Worm (Caenorhabditis elegans) whole organism, L3 larva: ENCODE measurements around the gene rpl-5.
A peak's percentile ranks its signal among the peaks of the same experiment; 100 is the strongest.

Experiments used
- aly-2 ChIP-seq: fragments of 150-350 bp; optimal IDR thresholded peaks from 2 replicates; lab custom pipeline; 2014; ENCODE audit warnings: missing biosample characterization, missing genetic modification characterization
- ceh-16 ChIP-seq: sonication (generic microtip); optimal IDR thresholded peaks from 2 replicates; lab custom pipeline; 2017; ENCODE audit warnings: missing biosample characterization, missing genetic modification characterization
- ceh-28 ChIP-seq: fragments of 150-350 bp; optimal IDR thresholded peaks from 2 replicates; lab custom pipeline; 2014; ENCODE audit warnings: missing biosample characterization, missing genetic modification reagents, missing genetic modification characterization
- ceh-82 ChIP-seq: fragments of 150-350 bp; optimal IDR thresholded peaks from 2 replicates; lab custom pipeline; 2014; ENCODE audit warnings: missing biosample characterization, missing genetic modification characterization
- ceh-9 ChIP-seq: sonication (generic microtip); optimal IDR thresholded peaks from 2 replicates; lab custom pipeline; 2018; ENCODE audit warnings: missing biosample characterization, missing genetic modification characterization
- egl-27 ChIP-seq: sonication (generic microtip); optimal IDR thresholded peaks from 4 replicates; lab custom pipeline; 2017; ENCODE audit warnings: missing biosample characterization, missing genetic modification reagents, missing genetic modification characterization
- elt-1 ChIP-seq: fragments of 150-350 bp; optimal IDR thresholded peaks from 2 replicates; lab custom pipeline; 2014; ENCODE audit warnings: missing biosample characterization, missing genetic modification characterization
- elt-2 ChIP-seq: sonication (generic microtip); optimal IDR thresholded peaks from 2 replicates; lab custom pipeline; 2016; ENCODE audit warnings: missing genetic modification reagents, mild to moderate bottlenecking, missing genetic modification characterization, missing compliant biosample characterization
- eor-1 ChIP-seq, 2 experiments: fragments of 150-350 bp; optimal IDR thresholded peaks; 2 replicates each; lab custom pipeline; 2014 to 2018; ENCODE audit warnings: missing biosample characterization in 2 of 2, missing genetic modification characterization in 2 of 2
- fkh-10 ChIP-seq: sonication (generic microtip); optimal IDR thresholded peaks from 2 replicates; lab custom pipeline; 2017; ENCODE audit warnings: missing biosample characterization, missing genetic modification reagents, missing genetic modification characterization
- fkh-2 ChIP-seq: fragments of 150-350 bp; optimal IDR thresholded peaks from 2 replicates; lab custom pipeline; 2014; ENCODE audit warnings: missing biosample characterization, missing genetic modification reagents, missing genetic modification characterization
- fos-1 ChIP-seq: fragments of 150-350 bp; optimal IDR thresholded peaks from 2 replicates; lab custom pipeline; 2014; ENCODE audit warnings: missing biosample characterization, missing genetic modification characterization
- hmg-11 ChIP-seq: sonication (generic microtip); optimal IDR thresholded peaks from 2 replicates; lab custom pipeline; 2016; ENCODE audit warnings: missing genetic modification characterization, missing compliant biosample characterization
- jun-1 ChIP-seq: fragments of 150-350 bp; optimal IDR thresholded peaks from 2 replicates; lab custom pipeline; 2014; ENCODE audit warnings: missing biosample characterization, missing genetic modification reagents, missing genetic modification characterization
- lin-39 ChIP-seq: fragments of 150-350 bp; optimal IDR thresholded peaks from 2 replicates; lab custom pipeline; 2018; ENCODE audit warnings: missing biosample characterization, missing genetic modification reagents, missing genetic modification characterization
- mdl-1 ChIP-seq: fragments of 150-350 bp; optimal IDR thresholded peaks from 2 replicates; lab custom pipeline; 2014; ENCODE audit warnings: missing biosample characterization, missing genetic modification characterization
- nfya-1 ChIP-seq: sonication (generic microtip); optimal IDR thresholded peaks from 2 replicates; lab custom pipeline; 2017; ENCODE audit warnings: missing genetic modification characterization, mild to moderate bottlenecking, missing compliant biosample characterization, antibody characterized with exemption, moderate library complexity; ENCODE audit not compliant: insufficient read depth
- nhr-237 ChIP-seq: fragments of 150-350 bp; optimal IDR thresholded peaks from 2 replicates; lab custom pipeline; 2014; ENCODE audit warnings: missing biosample characterization, missing genetic modification characterization
- nhr-25 ChIP-seq: sonication (generic microtip); optimal IDR thresholded peaks from 2 replicates; lab custom pipeline; 2017; ENCODE audit warnings: missing biosample characterization, missing genetic modification characterization
- nhr-67 ChIP-seq: fragments of 150-350 bp; optimal IDR thresholded peaks from 2 replicates; lab custom pipeline; 2014; ENCODE audit warnings: missing biosample characterization, missing genetic modification characterization
- nhr-76 ChIP-seq: fragments of 150-350 bp; sonication (generic microtip); optimal IDR thresholded peaks from 5 replicates; lab custom pipeline; 2014; ENCODE audit warnings: missing biosample characterization, missing genetic modification characterization
- pha-4 ChIP-seq: fragments of 150-350 bp; optimal IDR thresholded peaks from 2 replicates; lab custom pipeline; 2014; ENCODE audit warnings: missing biosample characterization, missing genetic modification reagents, missing genetic modification characterization
- pqm-1 ChIP-seq: fragments of 150-350 bp; optimal IDR thresholded peaks from 2 replicates; lab custom pipeline; 2017; ENCODE audit warnings: missing biosample characterization, missing genetic modification characterization, inconsistent platforms
- sea-2 ChIP-seq: fragments of 150-350 bp; sonication (generic microtip); optimal IDR thresholded peaks from 4 replicates; lab custom pipeline; 2014; ENCODE audit warnings: missing biosample characterization, missing genetic modification reagents, missing genetic modification characterization
- skn-1 ChIP-seq: fragments of 150-350 bp; optimal IDR thresholded peaks from 2 replicates; lab custom pipeline; 2014; ENCODE audit warnings: missing biosample characterization, missing genetic modification characterization
- tbx-2 ChIP-seq: sonication (generic microtip); optimal IDR thresholded peaks from 2 replicates; lab custom pipeline; 2016; ENCODE audit warnings: mild to moderate bottlenecking, missing genetic modification characterization, missing compliant biosample characterization
- unc-39 ChIP-seq: sonication (generic microtip); optimal IDR thresholded peaks from 4 replicates; lab custom pipeline; 2017; ENCODE audit warnings: missing biosample characterization, missing genetic modification characterization
- unc-62 ChIP-seq: fragments of 150-350 bp; sonication (generic microtip); optimal IDR thresholded peaks from 4 replicates; lab custom pipeline; 2014; ENCODE audit warnings: missing biosample characterization, missing genetic modification reagents, missing genetic modification characterization
- ztf-11 ChIP-seq: fragments of 150-350 bp; optimal IDR thresholded peaks from 2 replicates; lab custom pipeline; 2014; ENCODE audit warnings: missing biosample characterization, missing genetic modification characterization
- ztf-4 ChIP-seq: fragments of 150-350 bp; optimal IDR thresholded peaks from 2 replicates; lab custom pipeline; 2014; ENCODE audit warnings: missing biosample characterization, missing genetic modification characterization

rpl-5 gene

DNA sequence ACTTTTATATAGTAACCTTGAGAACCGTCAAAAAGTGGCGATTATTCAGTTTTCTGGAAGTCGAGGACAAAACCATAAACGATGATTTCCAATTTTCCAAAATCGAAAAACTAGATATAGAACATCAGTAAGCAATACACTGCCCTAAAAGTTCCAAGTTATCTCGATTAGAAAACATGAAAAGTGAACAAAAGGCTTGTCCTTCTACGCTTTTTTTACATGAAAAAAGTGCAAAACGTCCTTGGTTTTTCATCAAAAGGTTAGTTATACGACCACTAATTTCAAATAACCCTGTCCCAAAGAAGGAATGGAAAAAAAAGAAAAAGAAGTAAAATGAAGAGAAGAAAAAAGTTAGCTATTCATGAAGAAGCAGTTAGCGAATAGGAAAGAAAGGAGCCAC, 16.2 kb downstream of the rpl-5 start:
- no peak for TF ChIP-seq mdl-1
- no peak for TF ChIP-seq sea-2 (GFP tag; lab: Kevin White, UChicago)
- TF ChIP-seq ztf-11 (tag; lab: Kevin White, UChicago) = no peak
- no peak for TF ChIP-seq skn-1 (tag; lab: Kevin White, UChicago)
- TF ChIP-seq nhr-25 = peak; percentile 56

DNA sequence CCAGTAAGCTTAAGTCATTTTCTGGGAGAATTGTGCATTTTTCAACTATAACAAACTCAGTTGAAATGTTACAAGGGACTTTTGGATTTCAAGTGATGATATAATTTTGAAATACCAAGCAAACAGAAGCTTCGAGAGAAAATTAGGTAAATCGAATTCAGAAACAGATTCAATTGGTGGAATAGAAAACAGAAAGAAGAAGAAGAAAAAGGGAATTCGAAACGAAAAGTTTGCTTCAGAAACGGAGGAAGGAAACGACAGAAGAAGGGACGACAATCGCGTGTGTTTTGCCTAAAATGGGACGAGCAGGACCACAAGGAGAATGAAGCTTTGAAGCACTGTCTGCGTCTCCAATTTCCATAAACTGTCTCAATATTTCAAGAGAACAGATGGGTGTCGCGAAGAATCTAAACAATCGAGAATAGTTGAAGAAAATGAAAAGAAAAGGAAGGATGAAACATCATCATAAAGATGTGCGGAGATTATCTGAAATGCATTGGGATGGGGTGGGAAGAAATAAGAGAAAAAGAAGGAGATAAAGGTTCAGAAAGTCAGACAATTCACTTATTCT, 18.0 kb downstream of the rpl-5 start:
- TF ChIP-seq unc-39 (tag; lab: Kevin White, UChicago) (no peak), nfya-1 (peak; percentile 14), lin-39 (tag; lab: Kevin White, UChicago) (peak; percentile 18), ztf-4 (tag; lab: Kevin White, UChicago) (no peak), skn-1 (tag; lab: Kevin White, UChicago) (no peak), nhr-237 (tag; lab: Kevin White, UChicago) (no peak), ceh-16 (tag; lab: Kevin White, UChicago) (no peak), unc-62 (no peak), ztf-11 (tag; lab: Kevin White, UChicago) (no peak), aly-2 (tag; lab: Kevin White, UChicago) (no peak), elt-1 (tag; lab: Kevin White, UChicago) (peak; percentile 64), pqm-1 (tag; lab: Kevin White, UChicago) (no peak), nhr-67 (tag; lab: Kevin White, UChicago) (no peak), pha-4 (tag; lab: Kevin White, UChicago) (no peak), jun-1 (no peak), hmg-11 (tag; lab: Kevin White, UChicago) (no peak), ceh-9 (tag; lab: Kevin White, UChicago) (no peak)

DNA sequence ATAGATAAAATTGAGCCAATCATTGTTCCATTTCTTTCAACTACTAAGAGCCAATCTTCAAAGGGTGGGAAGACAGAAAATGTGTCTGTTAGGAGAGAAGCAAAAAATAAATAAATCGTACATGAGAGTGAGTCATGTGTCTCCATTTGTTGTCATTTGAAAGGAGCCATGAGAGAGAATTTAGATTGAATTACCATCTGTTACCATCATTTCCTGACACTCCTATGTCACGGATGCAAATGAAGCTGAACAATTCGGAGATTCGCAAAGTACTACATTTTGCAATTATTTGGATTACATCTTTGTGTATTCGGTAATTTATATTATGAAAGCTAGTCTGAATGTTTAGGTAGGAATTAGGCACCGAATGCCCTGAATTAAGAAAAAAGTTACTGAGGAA, 18.7 kb downstream of the rpl-5 start:
- TF ChIP-seq fos-1 (tag; lab: Kevin White, UChicago) (no peak), nhr-76 (tag; lab: Kevin White, UChicago) (no peak), pqm-1 (tag; lab: Kevin White, UChicago) (no peak), ceh-9 (tag; lab: Kevin White, UChicago) (no peak), lin-39 (tag; lab: Kevin White, UChicago) (no peak), tbx-2 (tag; lab: Kevin White, UChicago) (no peak), ceh-16 (tag; lab: Kevin White, UChicago) (no peak), mdl-1 (no peak), ceh-28 (tag; lab: Kevin White, UChicago) (no peak), jun-1 (no peak), fkh-10 (GFP tag; lab: Kevin White, UChicago) (no peak)

DNA sequence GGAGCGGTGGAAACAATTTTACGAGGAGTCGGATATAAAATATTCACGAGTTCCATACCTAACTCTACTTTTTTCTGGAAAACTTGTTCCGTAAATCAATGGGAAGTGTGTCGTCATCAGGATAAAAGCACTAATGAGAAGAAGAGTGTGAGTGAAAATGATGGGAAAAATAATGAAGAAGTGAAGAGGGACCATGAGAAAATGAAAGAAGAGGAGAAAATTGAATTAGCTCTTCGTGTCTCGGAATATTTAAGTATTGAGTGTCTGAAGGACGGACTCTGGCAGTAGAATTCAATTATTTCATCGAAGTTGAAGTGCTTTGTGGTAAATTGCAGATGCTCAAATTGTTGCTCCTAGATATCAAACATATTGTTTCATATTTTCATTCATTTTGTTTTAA, 19.5 kb downstream of the rpl-5 start:
- TF ChIP-seq egl-27 (tag; lab: Kevin White, UChicago) (no peak), elt-2 (tag; lab: Kevin White, UChicago) (no peak), fkh-10 (GFP tag; lab: Kevin White, UChicago) (peak; percentile 47), ceh-9 (tag; lab: Kevin White, UChicago) (no peak), tbx-2 (tag; lab: Kevin White, UChicago) (no peak), fkh-2 (tag; lab: Kevin White, UChicago) (no peak), mdl-1 (no peak), nhr-237 (tag; lab: Kevin White, UChicago) (no peak), nfya-1 (peak; percentile 30), nhr-25 (no peak), jun-1 (no peak), ceh-82 (no peak), elt-1 (tag; lab: Kevin White, UChicago) (no peak)
- TF ChIP-seq, all 47 proteins: peak for 2

DNA sequence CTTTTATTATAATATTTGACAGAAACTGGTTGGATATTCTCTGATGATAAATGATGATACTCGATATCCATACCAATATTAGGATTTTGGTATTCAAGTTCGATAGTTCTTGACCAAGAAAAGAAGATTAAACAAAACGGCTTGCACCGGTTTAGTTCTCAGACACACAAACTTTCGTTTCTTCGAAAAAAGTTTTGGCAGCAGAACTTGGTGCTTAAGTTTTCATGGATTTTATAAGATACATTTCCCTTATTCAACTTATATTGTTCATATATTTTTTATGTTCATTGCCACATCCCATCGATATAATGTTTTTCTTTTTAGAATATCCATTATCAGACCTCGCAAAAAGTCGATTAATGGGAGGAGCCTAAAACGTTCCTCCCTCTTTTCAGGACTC, 21.0 kb downstream of the rpl-5 start, which contains the start of gene aptf-4:
aptf-4 (plus strand) TSS at position 301 of the 400 bp plus-strand sequence.
- no peak for TF ChIP-seq ztf-4 (tag; lab: Kevin White, UChicago)
- no peak for TF ChIP-seq eor-1 (tag; optimal IDR thresholded peaks at IDR 0.05; lab: Kevin White, UChicago)
